Fruit fly (Drosophila melanogaster) whole organism, prepupa: ENCODE data around the gene CG42655.

ENCODE experiments used
- Blimp-1 ChIP-seq: fragments of 200-800 bp; sonication (Bioruptor generic); optimal IDR thresholded peaks from 3 replicates; lab custom pipeline; 2017; ENCODE audit warnings: missing biosample characterization, missing genetic modification characterization, mild to moderate bottlenecking, moderate library complexity, missing genetic modification reagents
- CG10631 ChIP-seq: fragments of 200-800 bp; sonication (Bioruptor generic); optimal IDR thresholded peaks from 2 replicates; lab custom pipeline; 2016; ENCODE audit warnings: missing biosample characterization, missing genetic modification characterization
- CG10669 ChIP-seq: fragments of 200-800 bp; sonication (Bioruptor generic); optimal IDR thresholded peaks from 3 replicates; lab custom pipeline; 2018; ENCODE audit warnings: missing biosample characterization, mild to moderate bottlenecking, missing genetic modification characterization, moderate library complexity
- CG11762 ChIP-seq: fragments of 200-800 bp; sonication (Bioruptor generic); optimal IDR thresholded peaks from 3 replicates; lab custom pipeline; 2016; ENCODE audit warnings: missing biosample characterization, missing genetic modification characterization; ENCODE audit not compliant: insufficient read depth
- CG31627 ChIP-seq: fragments of 200-800 bp; sonication (Bioruptor generic); optimal IDR thresholded peaks from 3 replicates; lab custom pipeline; 2016; ENCODE audit warnings: missing biosample characterization, missing genetic modification characterization
- CG4318 ChIP-seq: fragments of 200-800 bp; sonication (Bioruptor generic); optimal IDR thresholded peaks from 3 replicates; lab custom pipeline; 2017; ENCODE audit warnings: missing biosample characterization, mild to moderate bottlenecking, missing genetic modification characterization
- CG6163 ChIP-seq: fragments of 200-800 bp; sonication (Bioruptor generic); IDR thresholded peaks from 3 replicates; pipeline ENCODE4 v1.3.6; 2022; ENCODE audit warnings: missing biosample characterization, missing genetic modification characterization
- CG6808 ChIP-seq: fragments of 200-800 bp; sonication (Bioruptor generic); optimal IDR thresholded peaks from 3 replicates; lab custom pipeline; 2017; ENCODE audit warnings: missing biosample characterization, missing genetic modification characterization, mild to moderate bottlenecking, moderate library complexity, missing genetic modification reagents
- CG6854 ChIP-seq: fragments of 200-800 bp; sonication (Bioruptor generic); optimal IDR thresholded peaks from 2 replicates; lab custom pipeline; 2017; ENCODE audit warnings: missing biosample characterization, mild to moderate bottlenecking, missing genetic modification characterization
- CG7368 ChIP-seq: fragments of 200-800 bp; sonication (Bioruptor generic); optimal IDR thresholded peaks from 3 replicates; lab custom pipeline; 2016; ENCODE audit warnings: missing biosample characterization, missing genetic modification characterization
- CG9139 ChIP-seq: fragments of 200-800 bp; sonication (Bioruptor generic); optimal IDR thresholded peaks from 3 replicates; lab custom pipeline; 2017; ENCODE audit warnings: missing biosample characterization, mild to moderate bottlenecking, missing genetic modification characterization
- Eip78C ChIP-seq: fragments of 200-800 bp; sonication (Bioruptor generic); peaks from one replicate; lab custom pipeline; 2016; ENCODE audit warnings: missing biosample characterization, missing genetic modification characterization
- Eip93F ChIP-seq: fragments of 200-800 bp; sonication (Bioruptor generic); optimal IDR thresholded peaks from 2 replicates; lab custom pipeline; 2016; ENCODE audit warnings: missing biosample characterization, mild to moderate bottlenecking, missing genetic modification characterization
- Ets96B ChIP-seq: fragments of 200-800 bp; optimal IDR thresholded peaks from 2 replicates; lab custom pipeline; 2019; ENCODE audit warnings: missing biosample characterization, mild to moderate bottlenecking, missing genetic modification characterization, moderate library complexity
- Gug ChIP-seq: fragments of 200-800 bp; sonication (Bioruptor generic); IDR thresholded peaks from 2 replicates; pipeline ENCODE4 v1.3.6; 2022; ENCODE audit warnings: missing biosample characterization, missing genetic modification characterization
- Hr4 ChIP-seq: fragments of 200-800 bp; sonication (Bioruptor generic); optimal IDR thresholded peaks from 3 replicates; lab custom pipeline; 2016; ENCODE audit warnings: missing biosample characterization, missing genetic modification characterization
- OdsH ChIP-seq: fragments of 200-800 bp; sonication (Bioruptor generic); optimal IDR thresholded peaks from 3 replicates; lab custom pipeline; 2016; ENCODE audit warnings: missing biosample characterization, missing genetic modification characterization
- cyc ChIP-seq: fragments of 200-800 bp; sonication (Bioruptor generic); optimal IDR thresholded peaks from 3 replicates; lab custom pipeline; 2016; ENCODE audit warnings: missing biosample characterization, missing genetic modification characterization
- dac ChIP-seq: fragments of 200-800 bp; sonication (Bioruptor generic); optimal IDR thresholded peaks from 2 replicates; lab custom pipeline; 2017; ENCODE audit warnings: missing biosample characterization, mild to moderate bottlenecking, missing genetic modification characterization
- dsx ChIP-seq: fragments of 200-800 bp; optimal IDR thresholded peaks from 3 replicates; lab custom pipeline; 2019; ENCODE audit warnings: missing biosample characterization, mild to moderate bottlenecking, missing genetic modification characterization, moderate library complexity; ENCODE audit not compliant: poor library complexity, severe bottlenecking
- eg ChIP-seq: fragments of 200-800 bp; sonication (Bioruptor generic); IDR thresholded peaks from 3 replicates; pipeline ENCODE4 v1.3.6; 2022; ENCODE audit warnings: missing biosample characterization, missing genetic modification characterization
- esn ChIP-seq: fragments of 200-800 bp; sonication (Bioruptor generic); optimal IDR thresholded peaks from 2 replicates; lab custom pipeline; 2016; ENCODE audit warnings: missing biosample characterization, mild to moderate bottlenecking, missing genetic modification characterization, moderate library complexity
- fd59A ChIP-seq: fragments of 200-800 bp; sonication (Bioruptor generic); optimal IDR thresholded peaks from 2 replicates; lab custom pipeline; 2017; ENCODE audit warnings: missing biosample characterization, mild to moderate bottlenecking, missing genetic modification characterization, missing genetic modification reagents
- lz ChIP-seq: fragments of 200-800 bp; sonication (Bioruptor generic); optimal IDR thresholded peaks from 3 replicates; lab custom pipeline; 2016; ENCODE audit warnings: missing biosample characterization, missing genetic modification characterization
- net ChIP-seq: fragments of 200-800 bp; sonication (Bioruptor generic); optimal IDR thresholded peaks from 3 replicates; lab custom pipeline; 2016; ENCODE audit warnings: missing biosample characterization, missing genetic modification characterization
- pdm3 ChIP-seq: fragments of 200-800 bp; sonication (Bioruptor generic); optimal IDR thresholded peaks from 3 replicates; lab custom pipeline; 2016; ENCODE audit warnings: missing biosample characterization, missing genetic modification characterization
- spab ChIP-seq: fragments of 200-800 bp; sonication (Bioruptor generic); optimal IDR thresholded peaks from 2 replicates; lab custom pipeline; 2017; ENCODE audit warnings: missing biosample characterization, mild to moderate bottlenecking, missing genetic modification characterization, missing genetic modification reagents
- ss ChIP-seq, 2 experiments: fragments of 200-800 bp; sonication (Bioruptor generic); optimal IDR thresholded peaks; 2 replicates in 1 of 2; 3 replicates in 1 of 2; lab custom pipeline; 2017 to 2018; ENCODE audit warnings: mild to moderate bottlenecking in 2 of 2, missing biosample characterization in 2 of 2, missing genetic modification characterization in 2 of 2, moderate library complexity in 1 of 2
- vri ChIP-seq: fragments of 200-800 bp; sonication (Bioruptor generic); optimal IDR thresholded peaks from 3 replicates; lab custom pipeline; 2016; ENCODE audit warnings: missing biosample characterization, mild to moderate bottlenecking, missing genetic modification characterization

Gene CG42655

DNA sequence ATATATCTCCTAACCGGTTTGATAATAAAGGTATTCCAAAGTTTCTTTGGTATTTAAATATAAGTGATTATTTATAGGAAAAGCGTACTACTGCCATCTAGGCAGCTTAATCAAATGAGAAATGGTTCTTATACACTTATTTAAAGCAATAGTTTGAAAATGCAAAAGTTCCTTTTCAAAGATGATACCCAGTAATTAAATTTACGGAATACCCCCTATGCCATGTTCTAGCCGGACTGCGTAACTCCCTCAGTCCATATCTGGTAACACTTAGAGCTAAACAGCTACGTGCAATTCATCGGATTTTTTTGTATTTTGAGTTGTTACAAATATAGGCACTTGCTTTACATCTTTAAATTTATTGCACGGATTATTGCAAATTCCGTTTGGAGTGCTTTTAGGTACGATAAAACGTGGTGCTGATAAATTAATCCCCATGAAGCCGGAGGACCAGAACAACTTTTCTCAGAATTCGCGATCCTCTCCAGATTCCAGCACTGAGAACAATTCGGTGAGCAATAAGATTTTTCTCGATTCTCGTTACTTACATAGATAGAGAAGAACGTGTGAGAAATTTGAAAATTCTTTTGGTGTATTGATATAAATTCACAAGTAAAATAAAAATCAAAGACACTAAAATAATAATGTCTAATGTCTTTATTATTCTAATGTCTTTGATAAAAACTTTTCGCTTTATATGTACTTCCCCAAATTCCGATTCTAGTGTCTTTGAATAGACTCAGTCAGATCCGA, 49.1 kb upstream of the CG42655 start, which contains the start of gene CG7668 (continued):
- TF ChIP-seq eg (no peak; the same call in 2 of the 3 replicates), dsx (GFP tag; lab: Kevin White, UChicago) (peak; percentile 91), cyc (peak; percentile 89), esn (GFP tag; lab: Kevin White, UChicago) (peak; percentile 96), Eip93F (GFP tag; lab: Kevin White, UChicago) (peak; percentile 82), CG11762 (peak; percentile 85), CG6163 (GFP tag; lab: Robert Waterston, UW) (no peak; the same call in 2 of the 3 replicates), Eip78C (GFP tag; lab: Kevin White, UChicago) (peak; percentile 97), CG9139 (GFP tag; lab: Kevin White, UChicago) (peak; percentile 83), CG4318 (peak; percentile 68), vri (GFP tag; lab: Kevin White, UChicago) (peak; percentile 86), Hr4 (GFP tag; lab: Kevin White, UChicago) (peak; percentile 91), fd59A (GFP tag; lab: Kevin White, UChicago) (peak; percentile 79)

DNA sequence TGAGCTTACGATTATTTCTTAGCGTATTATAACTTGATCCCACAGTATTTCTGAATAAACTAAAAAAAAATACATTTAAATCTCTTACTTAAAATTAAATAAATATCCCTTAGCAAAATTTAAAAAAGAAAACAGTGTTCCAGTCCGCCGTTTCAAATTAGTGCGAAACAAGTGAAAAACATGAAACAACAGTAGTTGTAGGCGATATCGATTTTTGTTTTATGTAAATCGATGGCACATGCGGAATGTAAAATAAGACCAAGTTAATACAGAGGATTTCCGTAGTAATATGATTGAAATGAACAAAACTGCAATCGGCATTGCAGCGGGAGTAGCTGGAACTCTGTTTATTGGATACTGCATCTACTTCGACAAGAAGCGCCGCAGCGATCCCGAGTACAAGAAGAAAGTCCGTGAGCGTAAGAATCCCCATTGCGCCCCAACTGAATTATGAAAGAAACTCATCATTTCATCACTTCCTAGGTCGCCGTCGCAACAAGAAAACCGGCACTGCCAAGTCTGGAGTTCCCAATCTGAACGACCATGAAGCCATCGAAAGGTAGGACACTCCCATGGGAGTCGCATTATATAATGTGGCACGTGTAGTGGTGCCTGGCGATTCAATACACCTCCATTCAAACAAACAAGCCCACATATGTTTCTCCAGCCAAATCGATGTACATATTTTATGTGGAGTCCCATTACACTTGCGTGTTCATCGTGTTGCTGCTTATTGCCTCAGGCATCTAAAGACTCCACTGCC, 47.5 kb upstream of the CG42655 start:
- TF ChIP-seq CG6808 (no peak), Eip78C (GFP tag; lab: Kevin White, UChicago) (peak; percentile 26)

- no peak for TF ChIP-seq Gug
- no peak for TF ChIP-seq CG7368 (GFP tag; lab: Kevin White, UChicago)
- peak; percentile 68 for TF ChIP-seq Eip78C (GFP tag; lab: Kevin White, UChicago)
- no peak for TF ChIP-seq ss (GFP tag; optimal IDR thresholded peaks at IDR 0.05; lab: Kevin White, UChicago)
- TF ChIP-seq CG10669: no peak
- TF ChIP-seq spab (GFP tag; lab: Kevin White, UChicago): no peak
- no peak for TF ChIP-seq pdm3
- no peak for TF ChIP-seq Ets96B
Observed at dm6 chr3L:20000081-20000736, 46.7 kb upstream of the CG42655 start, which contains the start of the genes Tom20 and Gabat. Gene Tom20, plus strand, starts transcription at chr3L:20000644. Gene Gabat, minus strand, starts transcription at chr3L:20000686.

dm6 chr3L:19994015-19994414, 40.5 kb upstream of the CG42655 start:
- TF ChIP-seq OdsH (GFP tag; lab: Kevin White, UChicago): no peak
- TF ChIP-seq CG10631 (GFP tag; lab: Kevin White, UChicago): no peak
- TF ChIP-seq eg: no peak
- no peak for TF ChIP-seq pdm3
- no peak for TF ChIP-seq CG6854 (GFP tag; lab: Kevin White, UChicago)
- no peak for TF ChIP-seq CG31627
- no peak for TF ChIP-seq net (GFP tag; lab: Kevin White, UChicago)
- TF ChIP-seq Eip78C (GFP tag; lab: Kevin White, UChicago): no peak
- no peak for TF ChIP-seq Gug
- TF ChIP-seq Blimp-1 (GFP tag; lab: Kevin White, UChicago): no peak
- TF ChIP-seq dac (GFP tag; lab: Kevin White, UChicago): no peak
- no peak for TF ChIP-seq lz (GFP tag; lab: Kevin White, UChicago)
- no peak for TF ChIP-seq Eip93F (GFP tag; lab: Kevin White, UChicago)
